Fruit fly (Drosophila melanogaster) whole organism, wandering third instar larva: ENCODE results near the gene Ugt303B2.

Source experiments
- Abd-B ChIP-seq: fragments of >200 bp; optimal IDR thresholded peaks from 2 replicates; lab custom pipeline; 2017; ENCODE audit warnings: missing biosample characterization, missing genetic modification characterization
- Dfd ChIP-seq: fragments of >200 bp; optimal IDR thresholded peaks from 2 replicates; lab custom pipeline; 2017; ENCODE audit warnings: missing biosample characterization, missing genetic modification characterization
- GATAd ChIP-seq: sonication (Bioruptor generic); optimal IDR thresholded peaks from 2 replicates; lab custom pipeline; 2016; ENCODE audit warnings: missing biosample characterization, missing genetic modification characterization
- Hr78 ChIP-seq: fragments of >200 bp; optimal IDR thresholded peaks from 2 replicates; lab custom pipeline; 2017; ENCODE audit warnings: missing biosample characterization, missing genetic modification characterization
- N ChIP-seq: fragments of >200 bp; optimal IDR thresholded peaks from 2 replicates; lab custom pipeline; 2018; ENCODE audit warnings: missing biosample characterization, missing external identifiers, missing genetic modification characterization
- Sp1 ChIP-seq: fragments of 200-800 bp; sonication (Bioruptor generic); optimal IDR thresholded peaks from 3 replicates; lab custom pipeline; 2019; ENCODE audit warnings: missing biosample characterization, mild to moderate bottlenecking, missing genetic modification characterization, moderate library complexity
- br ChIP-seq: fragments of 200-800 bp; sonication (Bioruptor generic); optimal IDR thresholded peaks from 2 replicates; lab custom pipeline; 2016; ENCODE audit warnings: missing biosample characterization, missing genetic modification characterization
- brk ChIP-seq: fragments of 200-800 bp; sonication (Bioruptor generic); optimal IDR thresholded peaks from 2 replicates; lab custom pipeline; 2016; ENCODE audit warnings: missing biosample characterization, mild to moderate bottlenecking, missing genetic modification characterization
- pan ChIP-seq: fragments of >200 bp; optimal IDR thresholded peaks from 2 replicates; lab custom pipeline; 2017
- sage ChIP-seq: fragments of 200-800 bp; sonication (Bioruptor generic); optimal IDR thresholded peaks from 2 replicates; lab custom pipeline; 2016; ENCODE audit warnings: missing biosample characterization, mild to moderate bottlenecking, missing genetic modification characterization
- usp ChIP-seq: fragments of >200 bp; optimal IDR thresholded peaks from 2 replicates; lab custom pipeline; 2017; ENCODE audit warnings: missing biosample characterization, missing genetic modification characterization

dm6 chr3R:23526069-23526468 is 12.6 kb downstream of the Ugt303B2 start:
- TF ChIP-seq Hr78 (GFP tag; lab: Kevin White, UChicago) (no peak), usp (GFP tag; lab: Kevin White, UChicago) (no peak), Dfd (GFP tag; lab: Kevin White, UChicago) (no peak), sage (GFP tag; lab: Kevin White, UChicago) (no peak), pan (lab: Kevin White, UChicago) (no peak), br (GFP tag; lab: Kevin White, UChicago) (no peak), Sp1 (GFP tag; lab: Kevin White, UChicago) (no peak), Abd-B (no peak), brk (GFP tag; lab: Kevin White, UChicago) (no peak), N (no peak), GATAd (GFP tag; lab: Kevin White, UChicago) (no peak)
